Worm (Caenorhabditis elegans) whole organism, L2 larva: ENCODE results near the gene F46B6.10.

Source experiments
- blmp-1 ChIP-seq: sonication (generic microtip); optimal IDR thresholded peaks from 2 replicates; lab custom pipeline; 2017; ENCODE audit warnings: missing genetic modification characterization, mild to moderate bottlenecking, missing compliant biosample characterization, antibody characterized with exemption, moderate library complexity; ENCODE audit not compliant: insufficient read depth
- elt-3 ChIP-seq: sonication (generic microtip); optimal IDR thresholded peaks from 2 replicates; lab custom pipeline; 2017; ENCODE audit warnings: missing biosample characterization, missing genetic modification characterization
- lin-39 ChIP-seq: fragments of 150-350 bp; optimal IDR thresholded peaks from 2 replicates; lab custom pipeline; 2014; ENCODE audit warnings: missing biosample characterization, missing genetic modification reagents, missing genetic modification characterization
- lsy-2 ChIP-seq, 2 experiments: fragments of 150-350 bp in 1 of 2; sonication (generic microtip) in 1 of 2; optimal IDR thresholded peaks; 2 replicates each; lab custom pipeline; 2014 to 2017; ENCODE audit warnings: missing biosample characterization in 2 of 2, missing genetic modification characterization in 2 of 2
- mdl-1 ChIP-seq, 2 experiments: fragments of 150-350 bp in 1 of 2; sonication (generic microtip) in 1 of 2; optimal IDR thresholded peaks; 2 replicates each; lab custom pipeline; 2017; ENCODE audit warnings: missing biosample characterization in 2 of 2, missing genetic modification characterization in 2 of 2
- nhr-10 ChIP-seq: sonication (generic microtip); optimal IDR thresholded peaks from 2 replicates; lab custom pipeline; 2017; ENCODE audit warnings: missing biosample characterization, missing genetic modification characterization
- nhr-237 ChIP-seq: fragments of 150-350 bp; optimal IDR thresholded peaks from 2 replicates; lab custom pipeline; 2014; ENCODE audit warnings: missing biosample characterization, missing genetic modification characterization
- unc-62 ChIP-seq: fragments of 150-350 bp; optimal IDR thresholded peaks from 2 replicates; lab custom pipeline; 2014; ENCODE audit warnings: missing biosample characterization, missing genetic modification reagents, missing genetic modification characterization
- zag-1 ChIP-seq: fragments of 150-350 bp; optimal IDR thresholded peaks from 2 replicates; lab custom pipeline; 2014; ENCODE audit warnings: missing biosample characterization, missing genetic modification characterization
- ztf-11 ChIP-seq: sonication (generic microtip); optimal IDR thresholded peaks from 2 replicates; lab custom pipeline; 2017; ENCODE audit warnings: missing biosample characterization, missing genetic modification characterization

ce11 chrV:9813527-9813926, 11.7 kb upstream of the F46B6.10 start, which contains the start of gene sru-30:
- TF ChIP-seq nhr-10 (tag; lab: Kevin White, UChicago) (no peak), zag-1 (tag; lab: Kevin White, UChicago) (no peak), ztf-11 (tag; lab: Kevin White, UChicago) (no peak), mdl-1 (tag; optimal IDR thresholded peaks at IDR 0.05; lab: Kevin White, UChicago) (no peak), unc-62 (no peak), elt-3 (tag; lab: Kevin White, UChicago) (no peak), lin-39 (tag; lab: Kevin White, UChicago) (no peak), nhr-237 (tag; lab: Kevin White, UChicago) (no peak), lsy-2 (tag; optimal IDR thresholded peaks at IDR 0.05; lab: Kevin White, UChicago) (no peak), blmp-1 (no peak)
